Fruit fly (Drosophila melanogaster): ENCODE results near the gene mRpL28.

Gene mRpL28

dm6 chr2L:4997401-4998259 lies 23.9 kb downstream of the mRpL28 start (continued):
- TF ChIP-seq brk (GFP tag; optimal IDR thresholded peaks at IDR 0.05) (peak; percentile 94), Hr78 (GFP tag; optimal IDR thresholded peaks at IDR 0.05) (no peak), woc (GFP tag; optimal IDR thresholded peaks at IDR 0.05) (peak; percentile 99), GATAd (GFP tag; optimal IDR thresholded peaks at IDR 0.05) (peak; percentile 94)

- TF ChIP-seq rgr (GFP tag; optimal IDR thresholded peaks at IDR 0.05) (no peak), dmrt93B (GFP tag; optimal IDR thresholded peaks at IDR 0.05) (no peak), Mio (GFP tag; optimal IDR thresholded peaks at IDR 0.05) (no peak), OdsH (GFP tag; optimal IDR thresholded peaks at IDR 0.05) (no peak), Hnf4 (GFP tag; optimal IDR thresholded peaks at IDR 0.05) (no peak), dl (GFP tag; optimal IDR thresholded peaks at IDR 0.05; ENCODE audit: insufficient read depth in 1 of 2, partially characterized antibody in 2 of 2) (no peak), ey (GFP tag; optimal IDR thresholded peaks at IDR 0.05) (no peak), pan (optimal IDR thresholded peaks at IDR 0.05) (no peak), CrebA (GFP tag; optimal IDR thresholded peaks at IDR 0.05; ENCODE audit: borderline replicate concordance) (no peak), Sp1 (GFP tag; optimal IDR thresholded peaks at IDR 0.05) (no peak), sv (GFP tag; optimal IDR thresholded peaks at IDR 0.05) (no peak), N (GFP tag; optimal IDR thresholded peaks at IDR 0.05) (no peak), Abd-B (GFP tag; optimal IDR thresholded peaks at IDR 0.05) (no peak), Dfd (GFP tag; optimal IDR thresholded peaks at IDR 0.05) (no peak), Hr78 (GFP tag; optimal IDR thresholded peaks at IDR 0.05) (no peak), CG9705 (GFP tag; optimal IDR thresholded peaks at IDR 0.05) (no peak), woc (GFP tag; optimal IDR thresholded peaks at IDR 0.05) (no peak), tai (GFP tag; optimal IDR thresholded peaks at IDR 0.05) (no peak), h (GFP tag; optimal IDR thresholded peaks at IDR 0.05) (no peak)
Observed at dm6 chr2L:4998260-4998560, 24.4 kb downstream of the mRpL28 start.

DNA sequence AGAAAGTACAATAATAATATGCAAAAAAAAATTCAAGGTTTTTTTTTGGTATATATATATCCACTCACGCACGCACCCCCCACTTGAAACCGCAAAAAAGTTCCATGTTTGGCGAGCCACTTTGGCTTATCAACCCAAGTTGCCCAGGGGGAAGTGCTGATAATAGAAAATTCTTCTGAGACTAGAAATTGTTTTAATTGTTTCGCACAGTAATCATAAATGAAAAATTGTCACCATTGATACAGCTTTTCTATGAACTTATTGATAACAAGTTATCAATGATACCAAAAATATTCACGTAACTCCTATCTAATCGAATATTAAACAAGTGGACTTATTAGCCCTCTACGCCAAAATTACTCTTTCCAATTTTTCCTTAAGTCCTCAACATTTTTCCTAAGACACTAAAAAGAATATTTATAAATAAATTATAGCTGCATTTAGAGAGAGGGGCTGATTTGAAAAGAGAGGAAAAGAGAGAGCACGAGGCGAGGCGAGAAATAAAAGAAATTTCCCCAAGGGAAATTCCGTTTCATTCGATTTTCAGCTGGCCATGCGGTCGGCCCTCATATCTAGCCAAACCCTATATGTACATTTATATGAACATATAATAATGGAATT lies 24.9 kb downstream of the mRpL28 start:
- TF ChIP-seq ey (GFP tag; optimal IDR thresholded peaks at IDR 0.05): no peak
- no peak for TF ChIP-seq foxo (GFP tag; optimal IDR thresholded peaks at IDR 0.05)
- TF ChIP-seq woc (GFP tag; optimal IDR thresholded peaks at IDR 0.05): no peak
- TF ChIP-seq lola (GFP tag; optimal IDR thresholded peaks at IDR 0.05): no peak
- no peak for TF ChIP-seq rgr (GFP tag; optimal IDR thresholded peaks at IDR 0.05)
- TF ChIP-seq Hnf4 (GFP tag; optimal IDR thresholded peaks at IDR 0.05): no peak
- no peak for TF ChIP-seq h (GFP tag; optimal IDR thresholded peaks at IDR 0.05)
- no peak for TF ChIP-seq Abd-B (GFP tag; optimal IDR thresholded peaks at IDR 0.05)
- no peak for TF ChIP-seq Mio (GFP tag; optimal IDR thresholded peaks at IDR 0.05)
- TF ChIP-seq OdsH (GFP tag; optimal IDR thresholded peaks at IDR 0.05): no peak
- no peak for TF ChIP-seq Dif (GFP tag; optimal IDR thresholded peaks at IDR 0.05; ENCODE audit: partially characterized antibody)
- TF ChIP-seq Hr78 (GFP tag; optimal IDR thresholded peaks at IDR 0.05): no peak

- TF ChIP-seq h (GFP tag; optimal IDR thresholded peaks at IDR 0.05): peak; percentile 85
- peak; percentile 75 for TF ChIP-seq Hnf4 (GFP tag; optimal IDR thresholded peaks at IDR 0.05)
- peak; percentile 23 for TF ChIP-seq dmrt93B (GFP tag; optimal IDR thresholded peaks at IDR 0.05)
- TF ChIP-seq sv (GFP tag; optimal IDR thresholded peaks at IDR 0.05): peak; percentile 26
- no peak for TF ChIP-seq Abd-B (GFP tag; optimal IDR thresholded peaks at IDR 0.05)
- TF ChIP-seq pan (optimal IDR thresholded peaks at IDR 0.05): no peak
- peak; percentile 79 for TF ChIP-seq br (GFP tag; optimal IDR thresholded peaks at IDR 0.05)
- peak; percentile 7 for TF ChIP-seq psq (GFP tag; optimal IDR thresholded peaks at IDR 0.05)
- no peak for TF ChIP-seq Dif (GFP tag; optimal IDR thresholded peaks at IDR 0.05; ENCODE audit: partially characterized antibody)
- no peak for TF ChIP-seq usp (GFP tag; optimal IDR thresholded peaks at IDR 0.05)
- TF ChIP-seq rgr (GFP tag; optimal IDR thresholded peaks at IDR 0.05): peak; percentile 81
- TF ChIP-seq brk (GFP tag; optimal IDR thresholded peaks at IDR 0.05): peak; percentile 25
- peak; percentile 49 for TF ChIP-seq Mio (GFP tag; optimal IDR thresholded peaks at IDR 0.05)
- TF ChIP-seq tai (GFP tag; optimal IDR thresholded peaks at IDR 0.05): peak; percentile 73
- TF ChIP-seq woc (GFP tag; optimal IDR thresholded peaks at IDR 0.05): no peak
- TF ChIP-seq fru (GFP tag; optimal IDR thresholded peaks at IDR 0.05): peak; percentile 73
- no peak for TF ChIP-seq GATAd (GFP tag; optimal IDR thresholded peaks at IDR 0.05)
- no peak for TF ChIP-seq Dfd (GFP tag; optimal IDR thresholded peaks at IDR 0.05)
- no peak for TF ChIP-seq Hr83 (GFP tag; optimal IDR thresholded peaks at IDR 0.05; ENCODE audit: poor library complexity, severe bottlenecking)
- TF ChIP-seq Rel (GFP tag; optimal IDR thresholded peaks at IDR 0.05): no peak
- peak; percentile 7 for TF ChIP-seq Rel (tag; optimal IDR thresholded peaks at IDR 0.05)
- TF ChIP-seq dl (GFP tag; optimal IDR thresholded peaks at IDR 0.05; ENCODE audit: insufficient read depth in 1 of 2, partially characterized antibody in 2 of 2): no peak
- TF ChIP-seq Vsx2 (GFP tag; optimal IDR thresholded peaks at IDR 0.05; ENCODE audit: partially characterized antibody): no peak
- TF ChIP-seq OdsH (GFP tag; optimal IDR thresholded peaks at IDR 0.05): peak; percentile 59
- TF ChIP-seq ey (GFP tag; optimal IDR thresholded peaks at IDR 0.05): peak; percentile 81
- TF ChIP-seq Jra (GFP tag; optimal IDR thresholded peaks at IDR 0.05): no peak
- peak; percentile 56 for TF ChIP-seq CG32264 (GFP tag; optimal IDR thresholded peaks at IDR 0.05)
- peak; percentile 79 for TF ChIP-seq HLH106 (tag; optimal IDR thresholded peaks at IDR 0.05)
- TF ChIP-seq CrebA (GFP tag; optimal IDR thresholded peaks at IDR 0.05; ENCODE audit: borderline replicate concordance): peak; percentile 44
- TF ChIP-seq Sp1 (GFP tag; optimal IDR thresholded peaks at IDR 0.05): peak; percentile 49
- peak; percentile 27 for TF ChIP-seq CG9705 (GFP tag; optimal IDR thresholded peaks at IDR 0.05)
- peak; percentile 24 to 84 for TF ChIP-seq foxo (GFP tag; optimal IDR thresholded peaks at IDR 0.05)
Observed at dm6 chr2L:4999389-5000032, 25.7 kb downstream of the mRpL28 start.
